Fruit fly (Drosophila melanogaster) whole organism, embryonic: ENCODE measurements around the gene CG14219.

Experiments used
- Ada2b ChIP-seq: fragments of 200-800 bp; sonication (Bioruptor generic); IDR thresholded peaks from 2 replicates; pipeline ENCODE4 v1.3.6; 2022; ENCODE audit warnings: missing biosample characterization, missing genetic modification characterization
- Adf1 ChIP-seq: fragments of 200-800 bp; sonication (Bioruptor generic); IDR thresholded peaks from 2 replicates; pipeline ENCODE4 v1.3.6; 2022; ENCODE audit warnings: missing biosample characterization, missing genetic modification characterization
- Antp ChIP-seq: fragments of 200-800 bp; sonication (Bioruptor generic); optimal IDR thresholded peaks from 3 replicates; lab custom pipeline; 2016; ENCODE audit warnings: missing biosample characterization, missing genetic modification characterization
- Atf3 ChIP-seq: fragments of 200-800 bp; sonication (Bioruptor generic); optimal IDR thresholded peaks from 3 replicates; lab custom pipeline; 2016; ENCODE audit warnings: missing biosample characterization, missing genetic modification characterization
- CG10431 ChIP-seq: fragments of 200-800 bp; sonication (Bioruptor generic); optimal IDR thresholded peaks from 3 replicates; lab custom pipeline; 2018; ENCODE audit warnings: missing biosample characterization, mild to moderate bottlenecking, missing genetic modification characterization
- CG10462 ChIP-seq: fragments of 200-800 bp; sonication (Bioruptor generic); optimal IDR thresholded peaks from 2 replicates; lab custom pipeline; 2016; ENCODE audit warnings: missing biosample characterization, missing genetic modification characterization
- CG11560 ChIP-seq: fragments of 200-800 bp; sonication (Bioruptor generic); IDR thresholded peaks from 3 replicates; pipeline ENCODE4 v1.3.6; 2022; ENCODE audit warnings: missing biosample characterization, missing genetic modification characterization
- CG13424 ChIP-seq: fragments of 200-800 bp; sonication (Bioruptor generic); optimal IDR thresholded peaks from 2 replicates; lab custom pipeline; 2019; ENCODE audit warnings: missing biosample characterization, mild to moderate bottlenecking, missing genetic modification characterization, moderate library complexity
- CG14965 ChIP-seq: fragments of 200-800 bp; sonication (Bioruptor generic); optimal IDR thresholded peaks from 2 replicates; lab custom pipeline; 2016; ENCODE audit warnings: missing biosample characterization, missing genetic modification characterization, borderline replicate concordance
- CG15479 ChIP-seq: fragments of 200-800 bp; sonication (Bioruptor generic); optimal IDR thresholded peaks from 3 replicates; lab custom pipeline; 2019; ENCODE audit warnings: missing biosample characterization, mild to moderate bottlenecking, missing genetic modification characterization, moderate library complexity
- CG2116 ChIP-seq: fragments of 200-800 bp; sonication (Bioruptor generic); optimal IDR thresholded peaks from 3 replicates; lab custom pipeline; 2018; ENCODE audit warnings: missing biosample characterization, mild to moderate bottlenecking, missing genetic modification characterization
- CG2129 ChIP-seq: fragments of 200-800 bp; sonication (Bioruptor generic); IDR thresholded peaks from 2 replicates; pipeline ENCODE4 v1.3.6; 2022; ENCODE audit warnings: missing biosample characterization, missing genetic modification characterization; ENCODE audit not compliant: partially characterized antibody
- CG2712 ChIP-seq: fragments of 200-800 bp; optimal IDR thresholded peaks from 3 replicates; lab custom pipeline; 2019; ENCODE audit warnings: missing biosample characterization, mild to moderate bottlenecking, missing genetic modification characterization, moderate library complexity
- CG32772 ChIP-seq: fragments of 200-800 bp; sonication (Bioruptor generic); IDR thresholded peaks from 2 replicates; pipeline ENCODE4 v1.3.6; 2022; ENCODE audit warnings: missing biosample characterization, missing genetic modification characterization
- CG33557 ChIP-seq: fragments of 200-800 bp; sonication (Bioruptor generic); optimal IDR thresholded peaks from 2 replicates; lab custom pipeline; 2019; ENCODE audit warnings: missing biosample characterization, mild to moderate bottlenecking, missing genetic modification characterization, moderate library complexity
- CG34376 ChIP-seq: fragments of 200-800 bp; sonication (Bioruptor generic); optimal IDR thresholded peaks from 2 replicates; lab custom pipeline; 2018; ENCODE audit warnings: missing biosample characterization, mild to moderate bottlenecking, missing genetic modification characterization
- CG4820 ChIP-seq: fragments of 200-800 bp; sonication (Bioruptor generic); optimal IDR thresholded peaks from 3 replicates; lab custom pipeline; 2016; ENCODE audit warnings: missing biosample characterization, missing genetic modification characterization
- CG4854 ChIP-seq: fragments of 200-800 bp; sonication (Bioruptor generic); optimal IDR thresholded peaks from 2 replicates; lab custom pipeline; 2016; ENCODE audit warnings: missing biosample characterization, missing genetic modification characterization, inconsistent platforms
- CG7357 ChIP-seq: fragments of 200-800 bp; sonication (Bioruptor generic); IDR thresholded peaks from 3 replicates; pipeline ENCODE4 v1.3.6; 2022; ENCODE audit warnings: missing biosample characterization, missing genetic modification characterization
- CG8478 ChIP-seq: fragments of >200 bp; optimal IDR thresholded peaks from 2 replicates; lab custom pipeline; 2018
- CG9727 ChIP-seq: fragments of 200-800 bp; sonication (Bioruptor generic); optimal IDR thresholded peaks from 3 replicates; lab custom pipeline; 2017; ENCODE audit warnings: missing biosample characterization, mild to moderate bottlenecking, missing genetic modification characterization
- Camta ChIP-seq: fragments of 200-800 bp; sonication (Bioruptor generic); optimal IDR thresholded peaks from 2 replicates; lab custom pipeline; 2016; ENCODE audit warnings: missing biosample characterization, missing genetic modification characterization
- Dad ChIP-seq: fragments of 200-800 bp; sonication (Bioruptor generic); optimal IDR thresholded peaks from 3 replicates; lab custom pipeline; 2016; ENCODE audit warnings: missing biosample characterization, missing genetic modification characterization
- Dek ChIP-seq: fragments of 200-800 bp; sonication (Bioruptor generic); optimal IDR thresholded peaks from 3 replicates; lab custom pipeline; 2019; ENCODE audit warnings: missing biosample characterization, mild to moderate bottlenecking, missing genetic modification characterization, moderate library complexity
- Drgx ChIP-seq: fragments of 200-800 bp; sonication (Bioruptor generic); IDR thresholded peaks from 2 replicates; pipeline ENCODE4 v1.3.6; 2022; ENCODE audit warnings: missing biosample characterization, missing genetic modification characterization
- ERR ChIP-seq: fragments of 200-800 bp; sonication (Bioruptor generic); optimal IDR thresholded peaks from 2 replicates; lab custom pipeline; 2016; ENCODE audit warnings: missing biosample characterization, missing genetic modification characterization
- Fer1 ChIP-seq: fragments of 200-800 bp; sonication (Bioruptor generic); optimal IDR thresholded peaks from 2 replicates; lab custom pipeline; 2017; ENCODE audit warnings: missing biosample characterization, mild to moderate bottlenecking, missing genetic modification characterization
- H15 ChIP-seq: fragments of 200-800 bp; sonication (Bioruptor generic); IDR thresholded peaks from 3 replicates; pipeline ENCODE4 v1.3.6; 2022; ENCODE audit warnings: missing biosample characterization, missing genetic modification characterization
- H2.0 ChIP-seq: fragments of 200-800 bp; sonication (Bioruptor generic); IDR thresholded peaks from 2 replicates; pipeline ENCODE4 v1.3.6; 2022; ENCODE audit warnings: missing biosample characterization, missing genetic modification characterization
- Rfx ChIP-seq: fragments of 200-800 bp; sonication (Bioruptor generic); IDR thresholded peaks from 2 replicates; pipeline ENCODE4 v1.3.6; 2022; ENCODE audit warnings: missing biosample characterization, missing genetic modification characterization
- Six4 ChIP-seq: fragments of 200-800 bp; sonication (Bioruptor generic); optimal IDR thresholded peaks from 2 replicates; lab custom pipeline; 2016; ENCODE audit warnings: missing biosample characterization, missing genetic modification characterization
- Sox102F ChIP-seq: fragments of 200-800 bp; sonication (Bioruptor generic); optimal IDR thresholded peaks from 2 replicates; lab custom pipeline; 2018; ENCODE audit warnings: missing biosample characterization, mild to moderate bottlenecking, missing genetic modification characterization, moderate library complexity
- ase ChIP-seq: fragments of 200-800 bp; sonication (Bioruptor generic); IDR thresholded peaks from 3 replicates; pipeline ENCODE4 v1.3.6; 2022; ENCODE audit warnings: missing biosample characterization, missing genetic modification characterization
- az2 ChIP-seq: fragments of 200-800 bp; sonication (Bioruptor generic); optimal IDR thresholded peaks from 3 replicates; lab custom pipeline; 2016; ENCODE audit warnings: missing biosample characterization, missing genetic modification characterization
- bsh ChIP-seq, 2 experiments: fragments of 200-800 bp; sonication (Bioruptor generic); optimal IDR thresholded peaks; 2 replicates each; lab custom pipeline; 2017 to 2018; ENCODE audit warnings: mild to moderate bottlenecking in 2 of 2, missing biosample characterization in 2 of 2, missing genetic modification characterization in 2 of 2, moderate library complexity in 1 of 2
- cato ChIP-seq: fragments of 200-800 bp; sonication (Bioruptor generic); optimal IDR thresholded peaks from 2 replicates; lab custom pipeline; 2016; ENCODE audit warnings: missing biosample characterization, missing genetic modification characterization, borderline replicate concordance
- cwo ChIP-seq: fragments of 200-800 bp; sonication (Bioruptor generic); optimal IDR thresholded peaks from 3 replicates; lab custom pipeline; 2017; ENCODE audit warnings: missing biosample characterization, missing genetic modification characterization, mild to moderate bottlenecking, moderate library complexity, missing genetic modification reagents
- dimm ChIP-seq: fragments of 200-800 bp; sonication (Bioruptor generic); IDR thresholded peaks from 2 replicates; pipeline ENCODE4 v1.3.6; 2022; ENCODE audit warnings: missing biosample characterization, missing genetic modification characterization
- disco-r ChIP-seq: fragments of 200-800 bp; sonication (Bioruptor generic); optimal IDR thresholded peaks from 2 replicates; lab custom pipeline; 2016; ENCODE audit warnings: missing biosample characterization, missing genetic modification characterization
- eve ChIP-seq, 2 experiments: fragments of >200 bp; optimal IDR thresholded peaks; 2 replicates each; lab custom pipeline; 2017; ENCODE audit warnings: missing biosample characterization in 2 of 2, missing genetic modification characterization in 2 of 2
- exex ChIP-seq: fragments of 200-800 bp; sonication (Bioruptor generic); optimal IDR thresholded peaks from 4 replicates; lab custom pipeline; 2018; ENCODE audit warnings: missing biosample characterization, mild to moderate bottlenecking, missing genetic modification characterization, moderate library complexity
- fd3F ChIP-seq: fragments of 200-800 bp; sonication (Bioruptor generic); optimal IDR thresholded peaks from 2 replicates; lab custom pipeline; 2018; ENCODE audit warnings: missing biosample characterization, mild to moderate bottlenecking, missing genetic modification characterization, moderate library complexity
- gcm ChIP-seq: fragments of 200-800 bp; sonication (Bioruptor generic); optimal IDR thresholded peaks from 2 replicates; lab custom pipeline; 2019; ENCODE audit warnings: missing biosample characterization, mild to moderate bottlenecking, missing genetic modification characterization, moderate library complexity
- ham ChIP-seq: fragments of 200-800 bp; sonication (Bioruptor generic); IDR thresholded peaks from 2 replicates; pipeline ENCODE4 v1.3.6; 2022; ENCODE audit warnings: missing biosample characterization, missing genetic modification characterization
- ind ChIP-seq: fragments of 200-800 bp; sonication (Bioruptor generic); optimal IDR thresholded peaks from 3 replicates; lab custom pipeline; 2016; ENCODE audit warnings: missing biosample characterization, missing genetic modification characterization
- jumu ChIP-seq: fragments of 200-800 bp; sonication (Bioruptor generic); optimal IDR thresholded peaks from 3 replicates; lab custom pipeline; 2016; ENCODE audit warnings: missing biosample characterization, missing genetic modification characterization
- lbe ChIP-seq: fragments of 200-800 bp; sonication (Bioruptor generic); optimal IDR thresholded peaks from 2 replicates; lab custom pipeline; 2016; ENCODE audit warnings: missing biosample characterization, mild to moderate bottlenecking, missing genetic modification characterization
- lola ChIP-seq, 3 experiments: fragments of >200 bp in 2 of 3; fragments of 200-800 bp in 1 of 3; sonication (Bioruptor generic) in 1 of 3; optimal IDR thresholded peaks; 2 replicates each; lab custom pipeline; 2017 to 2019; ENCODE audit warnings: missing biosample characterization in 3 of 3, missing genetic modification characterization in 3 of 3, mild to moderate bottlenecking in 1 of 3, moderate library complexity in 1 of 3
- toy ChIP-seq: fragments of 200-800 bp; sonication (Bioruptor generic); IDR thresholded peaks from 2 replicates; pipeline ENCODE4 v1.3.6; 2022; ENCODE audit warnings: missing biosample characterization, missing genetic modification characterization
- trh ChIP-seq: fragments of 200-800 bp; sonication (Bioruptor generic); optimal IDR thresholded peaks from 2 replicates; lab custom pipeline; 2016; ENCODE audit warnings: missing biosample characterization, missing genetic modification characterization
- twi ChIP-seq: fragments of 200-800 bp; optimal IDR thresholded peaks from 2 replicates; lab custom pipeline; 2019; ENCODE audit warnings: missing biosample characterization, mild to moderate bottlenecking, missing genetic modification characterization, moderate library complexity

The CG14219 gene

DNA sequence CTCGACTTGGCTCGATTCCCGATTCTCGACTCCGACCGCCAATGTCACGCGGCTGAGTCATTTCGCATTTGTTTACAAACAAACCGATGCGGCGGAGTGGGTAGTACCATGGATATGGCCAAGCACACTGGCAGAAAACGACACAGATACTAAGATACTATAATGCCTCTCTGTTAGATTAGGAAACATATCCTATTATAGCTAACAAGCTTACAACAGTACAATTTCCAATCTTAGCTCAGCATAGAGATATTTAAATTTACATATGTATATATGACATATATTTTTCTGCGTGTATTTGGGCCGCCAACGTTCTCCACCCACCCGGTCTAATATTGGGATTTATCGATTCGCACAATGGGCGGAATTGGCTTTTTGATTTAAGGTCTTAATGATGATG lies 14.0 kb upstream of the CG14219 start (continued):
- TF ChIP-seq CG13424 (tag; lab: Kevin White, UChicago) (peak; percentile 75), CG2116 (GFP tag; lab: Kevin White, UChicago) (peak; percentile 2), ase (GFP tag; lab: Robert Waterston, UW) (peak; percentile 74), CG8478 (lab: Kevin White, UChicago) (no peak), Sox102F (GFP tag; lab: Kevin White, UChicago) (peak; percentile 78), CG4820 (GFP tag; lab: Kevin White, UChicago) (peak; percentile 67), trh (GFP tag; lab: Kevin White, UChicago) (no peak), dimm (GFP tag; lab: Robert Waterston, UW) (peak; percentile 36; the same call in 1 of the 2 replicates), H15 (GFP tag; lab: Robert Waterston, UW) (peak; percentile 69; the same call in 2 of the 3 replicates), Camta (GFP tag; lab: Kevin White, UChicago) (peak; percentile 58), lbe (GFP tag; lab: Kevin White, UChicago) (peak; percentile 30), CG14965 (GFP tag; lab: Kevin White, UChicago) (no peak), CG2712 (tag; lab: Kevin White, UChicago) (peak; percentile 70), toy (GFP tag; lab: Robert Waterston, UW) (peak; percentile 65), Six4 (peak; percentile 62), CG11560 (tag; lab: Robert Waterston, UW) (peak; percentile 56; the same call in 2 of the 3 replicates), Dek (tag; lab: Kevin White, UChicago) (peak; percentile 64), Dad (GFP tag; lab: Kevin White, UChicago) (peak; percentile 31), CG32772 (peak; percentile 66; the same call in 1 of the 2 replicates), Fer1 (peak; percentile 77), Antp (GFP tag; lab: Kevin White, UChicago) (peak; percentile 32), twi (tag; lab: Kevin White, UChicago) (no peak), CG10431 (GFP tag; lab: Kevin White, UChicago) (no peak), CG15479 (GFP tag; lab: Kevin White, UChicago) (no peak), ERR (no peak), ham (GFP tag; lab: Robert Waterston, UW) (0 out of 2 replicates have a peak, but pooled peaks have one; percentile 14), CG7357 (GFP tag; lab: Robert Waterston, UW) (peak; percentile 56; the same call in 1 of the 3 replicates), CG10462 (peak; percentile 24), CG33557 (GFP tag; lab: Kevin White, UChicago) (no peak), Ada2b (GFP tag; lab: Robert Waterston, UW) (peak; percentile 91), disco-r (no peak), H2.0 (GFP tag; lab: Robert Waterston, UW) (peak; percentile 71), Adf1 (GFP tag; lab: Robert Waterston, UW) (peak; percentile 56; the same call in 1 of the 2 replicates), cato (GFP tag; lab: Kevin White, UChicago) (no peak), CG9727 (GFP tag; lab: Kevin White, UChicago) (peak; percentile 80), bsh (GFP tag; optimal IDR thresholded peaks at IDR 0.05; lab: Kevin White, UChicago) (peak; percentile 56 to 70), Atf3 (GFP tag; lab: Kevin White, UChicago) (peak; percentile 16), fd3F (GFP tag; lab: Kevin White, UChicago) (peak; percentile 71), CG34376 (GFP tag; lab: Kevin White, UChicago) (peak; percentile 86), gcm (peak; percentile 43), Rfx (GFP tag; lab: Robert Waterston, UW) (peak; percentile 93), az2 (GFP tag; lab: Kevin White, UChicago) (peak; percentile 58), ind (GFP tag; lab: Kevin White, UChicago) (peak; percentile 76), eve (GFP tag; optimal IDR thresholded peaks at IDR 0.05; lab: Kevin White, UChicago) (no peak), CG4854 (GFP tag; lab: Kevin White, UChicago) (peak; percentile 45), cwo (GFP tag; lab: Kevin White, UChicago) (peak; percentile 75), exex (peak; percentile 33), jumu (GFP tag; lab: Kevin White, UChicago) (peak; percentile 55), Drgx (GFP tag; lab: Robert Waterston, UW) (peak; percentile 84), lola (GFP tag; optimal IDR thresholded peaks at IDR 0.05; lab: Kevin White, UChicago) (peak in 1 of 3 experiments; percentile 20), CG2129 (no peak)
